Worm (Caenorhabditis elegans): Measurements from ENCODE around the gene C16D9.8.
A peak's percentile ranks its signal among the peaks of the same experiment; 100 is the strongest.

C16D9.8 gene

DNA sequence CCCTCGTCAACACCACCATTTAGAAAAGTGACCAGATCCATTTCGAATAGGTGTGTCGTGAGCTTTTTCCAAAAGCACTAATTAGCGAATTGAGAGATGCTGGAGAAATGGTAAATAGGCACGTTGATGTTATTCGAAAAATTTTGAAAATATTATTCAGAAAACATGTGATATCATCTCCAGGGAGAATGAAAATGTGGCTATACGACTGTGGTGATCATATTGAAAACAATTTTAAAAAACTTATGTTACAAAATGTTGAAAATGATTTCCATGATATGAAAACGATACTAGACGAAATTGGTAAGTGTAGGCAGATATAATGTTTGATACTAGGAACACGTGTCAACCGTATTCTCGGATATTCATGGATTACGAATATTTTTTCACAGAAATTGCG is 36.6 kb downstream of the C16D9.8 start, which contains the start of gene K07C11.10:
Gene K07C11.10, minus strand, starts transcription at position 101 of the 400 bp plus-strand sequence.
- TF ChIP-seq T20F7.1 (GFP tag; optimal IDR thresholded peaks at IDR 0.05) (no peak), unc-62 (GFP tag; optimal IDR thresholded peaks at IDR 0.05 in 1 of 2) (peak in 1 of 2 experiments; percentile 47), unc-62 (tag; optimal IDR thresholded peaks at IDR 0.05) (no peak)

DNA sequence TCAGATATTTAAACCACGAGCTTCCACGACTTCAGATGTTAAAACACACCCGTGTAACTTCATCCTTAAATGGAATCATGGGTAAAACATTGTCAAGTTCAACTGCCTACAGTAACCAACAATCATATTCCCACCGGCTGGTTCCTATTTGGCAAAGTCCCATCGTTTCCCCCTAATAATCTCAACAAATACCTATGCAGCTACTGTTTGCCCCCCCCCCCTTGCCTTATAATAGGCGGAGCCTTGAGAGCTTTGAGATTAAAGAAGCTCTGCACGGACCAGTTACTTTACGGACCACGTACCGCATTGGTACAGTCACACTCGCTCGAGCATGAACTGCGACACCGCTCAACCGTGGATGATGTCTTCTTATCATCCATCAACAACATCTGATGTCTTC is 38.7 kb downstream of the C16D9.8 start, which contains the start of gene pax-1:
Gene pax-1, plus strand, starts transcription at position 301 of the 400 bp plus-strand sequence.
- TF ChIP-seq dve-1 (tag; optimal IDR thresholded peaks at IDR 0.05; ENCODE audit: insufficient read depth), result no peak
- TF ChIP-seq lin-39 (tag; optimal IDR thresholded peaks at IDR 0.05), result no peak
- TF ChIP-seq T20F7.1 (GFP tag; optimal IDR thresholded peaks at IDR 0.05), result no peak
- TF ChIP-seq nhr-102 (tag; optimal IDR thresholded peaks at IDR 0.05), result no peak
- TF ChIP-seq daf-16 (GFP tag; optimal IDR thresholded peaks at IDR 0.05), result no peak
- TF ChIP-seq daf-16 (tag; optimal IDR thresholded peaks at IDR 0.05), result no peak
- no peak for TF ChIP-seq ceh-32 (tag; optimal IDR thresholded peaks at IDR 0.05; ENCODE audit: poor library complexity)
- no peak for TF ChIP-seq nhr-25 (tag; optimal IDR thresholded peaks at IDR 0.05; ENCODE audit: borderline replicate concordance, insufficient read depth)

DNA sequence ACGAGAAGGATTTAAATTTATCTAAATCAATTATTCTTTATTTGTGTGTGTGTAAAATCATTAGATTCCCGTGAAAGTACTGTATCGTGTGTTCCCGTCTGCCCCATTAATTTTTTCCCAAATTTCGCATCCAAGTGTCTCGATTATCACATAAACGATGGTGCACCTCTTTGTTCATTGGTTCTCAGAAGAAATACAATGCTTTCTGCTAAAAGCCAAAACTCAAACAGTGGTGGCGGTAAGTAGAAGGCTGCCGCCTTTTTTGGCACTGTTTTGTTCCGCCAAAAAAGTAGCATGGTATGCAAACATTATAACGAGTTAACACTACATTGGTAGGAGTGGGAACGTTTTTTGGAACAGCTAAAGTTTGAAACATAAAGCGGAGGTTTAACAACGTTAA is 39.9 kb downstream of the C16D9.8 start:
- TF ChIP-seq F49E8.2 (tag; optimal IDR thresholded peaks at IDR 0.05; ENCODE audit: borderline replicate concordance), result peak; percentile 9
- TF ChIP-seq ZK337.2 (GFP tag; IDR thresholded peaks at IDR 0.05), result no peak
- peak; percentile 38 for TF ChIP-seq lin-38 (GFP tag; IDR thresholded peaks at IDR 0.05)

ce11 chrV:8221083-8221538 is 42.3 kb downstream of the C16D9.8 start, which contains the start of the genes cogc-6 and air-1:
Gene cogc-6, minus strand, starts transcription at chrV:8221316.
Gene air-1, plus strand, starts transcription at chrV:8221488.
- TF ChIP-seq daf-12 (tag; optimal IDR thresholded peaks at IDR 0.05) (no peak), tra-1 (GFP tag; IDR thresholded peaks at IDR 0.05) (no peak), dmd-8 (GFP tag; IDR thresholded peaks at IDR 0.05) (no peak), nhr-6 (tag; optimal IDR thresholded peaks at IDR 0.05) (no peak), nhr-48 (tag; optimal IDR thresholded peaks at IDR 0.05) (no peak), unc-39 (tag; optimal IDR thresholded peaks at IDR 0.05) (no peak), F26F4.8 (GFP tag; conservative IDR thresholded peaks at IDR 0.05) (no peak), T20F7.1 (GFP tag; optimal IDR thresholded peaks at IDR 0.05) (peak; percentile 94), ces-1 (GFP tag; optimal IDR thresholded peaks at IDR 0.05) (no peak), ceh-62 (tag; optimal IDR thresholded peaks at IDR 0.05) (no peak), attf-4 (tag; optimal IDR thresholded peaks at IDR 0.05) (no peak), Y48G9A.11 (GFP tag; IDR thresholded peaks at IDR 0.05) (peak; percentile 86), lsy-2 (tag; optimal IDR thresholded peaks at IDR 0.05) (peak in 1 of 2 experiments; percentile 29), nhr-41 (GFP tag; IDR thresholded peaks at IDR 0.05) (no peak), ceh-28 (tag; optimal IDR thresholded peaks at IDR 0.05) (no peak), sdz-12 (GFP tag; optimal IDR thresholded peaks at IDR 0.05) (no peak), ceh-20 (GFP tag; IDR thresholded peaks at IDR 0.05) (no peak), unc-62 (GFP tag; optimal IDR thresholded peaks at IDR 0.05 in 1 of 2) (no peak), unc-62 (tag; optimal IDR thresholded peaks at IDR 0.05) (no peak), zfp-3 (GFP tag; conservative IDR thresholded peaks at IDR 0.05) (no peak), pha-4 (GFP tag; IDR thresholded peaks at IDR 0.05) (no peak), pha-4 (tag; optimal IDR thresholded peaks at IDR 0.05) (no peak), dve-1 (tag; optimal IDR thresholded peaks at IDR 0.05; ENCODE audit: insufficient read depth) (no peak), ZK337.2 (GFP tag; IDR thresholded peaks at IDR 0.05) (no peak), nhr-25 (tag; optimal IDR thresholded peaks at IDR 0.05; ENCODE audit: borderline replicate concordance, insufficient read depth) (no peak), snpc-1.2 (GFP tag; IDR thresholded peaks at IDR 0.05) (no peak), dpl-1 (GFP tag; optimal IDR thresholded peaks at IDR 0.05) (peak; percentile 57), duxl-1 (tag; optimal IDR thresholded peaks at IDR 0.05; ENCODE audit: poor library complexity) (no peak), mes-2 (tag; optimal IDR thresholded peaks at IDR 0.05; ENCODE audit: poor library complexity, severe bottlenecking) (peak; percentile 47), fos-1 (tag; optimal IDR thresholded peaks at IDR 0.05) (no peak), mxl-2 (GFP tag; conservative IDR thresholded peaks at IDR 0.05) (no peak), lir-3 (tag; optimal IDR thresholded peaks at IDR 0.05) (no peak), ztf-7 (tag; optimal IDR thresholded peaks at IDR 0.05) (no peak), daf-16 (GFP tag; optimal IDR thresholded peaks at IDR 0.05) (no peak), daf-16 (tag; optimal IDR thresholded peaks at IDR 0.05) (peak; percentile 3), ceh-44 (GFP tag; IDR thresholded peaks at IDR 0.05) (no peak), gei-8 (GFP tag; optimal IDR thresholded peaks at IDR 0.05) (no peak), nhr-11 (tag; optimal IDR thresholded peaks at IDR 0.05) (no peak), T26A8.4 (GFP tag; IDR thresholded peaks at IDR 0.05) (no peak)

Measured in whole organism, L4 larva.